Worm (Caenorhabditis elegans) whole organism, L3 larva: ENCODE results near the gene col-181.

ENCODE experiments used
- aly-2 ChIP-seq: fragments of 150-350 bp; optimal IDR thresholded peaks from 2 replicates; lab custom pipeline; 2014; ENCODE audit warnings: missing biosample characterization, missing genetic modification characterization
- elt-3 ChIP-seq, 3 experiments: fragments of 150-350 bp in 1 of 3; sonication (generic microtip) in 2 of 3; optimal IDR thresholded peaks; 2 replicates in 2 of 3; 4 replicates in 1 of 3; lab custom pipeline; 2014 to 2017; ENCODE audit warnings: missing biosample characterization in 3 of 3, missing genetic modification characterization in 3 of 3
- jun-1 ChIP-seq: fragments of 150-350 bp; optimal IDR thresholded peaks from 2 replicates; lab custom pipeline; 2014; ENCODE audit warnings: missing biosample characterization, missing genetic modification reagents, missing genetic modification characterization
- nhr-12 ChIP-seq: fragments of 150-350 bp; optimal IDR thresholded peaks from 2 replicates; lab custom pipeline; 2014; ENCODE audit warnings: missing biosample characterization, missing genetic modification characterization

- no peak for TF ChIP-seq jun-1 (tag; lab: Kevin White, UChicago)
- TF ChIP-seq aly-2 (tag; lab: Kevin White, UChicago) = no peak
- no peak for TF ChIP-seq nhr-12 (tag; lab: Kevin White, UChicago)
- no peak for TF ChIP-seq elt-3 (tag; optimal IDR thresholded peaks at IDR 0.05; lab: Kevin White, UChicago)
These were observed 21.9 kb upstream of the col-181 start for ce11 chrX:12082813-12083212.
